Fruit fly (Drosophila melanogaster) whole organism: ENCODE results near the gene Ocrl.

Experiments
- pan ChIP-seq: fragments of >200 bp; optimal IDR thresholded peaks from 2 replicates; lab custom pipeline; 2017
- usp ChIP-seq: fragments of >200 bp; optimal IDR thresholded peaks from 2 replicates; lab custom pipeline; 2017; ENCODE audit warnings: missing biosample characterization, missing genetic modification characterization, mixed read lengths

dm6 chrX:1970575-1971325 is 48.0 kb downstream of the Ocrl start:
- TF ChIP-seq usp (GFP tag; lab: Kevin White, UChicago) (no peak), pan (lab: Kevin White, UChicago) (no peak)
